Fruit fly (Drosophila melanogaster) whole organism, wandering third instar larva: ENCODE results near the gene Sas-6.
A peak's percentile ranks its signal among the peaks of the same experiment; 100 is the strongest.

Experiments used
- Abd-B ChIP-seq: fragments of >200 bp; optimal IDR thresholded peaks from 2 replicates; lab custom pipeline; 2017; ENCODE audit warnings: missing biosample characterization, missing genetic modification characterization
- CG32264 ChIP-seq: fragments of 200-800 bp; sonication (Bioruptor generic); optimal IDR thresholded peaks from 2 replicates; lab custom pipeline; 2016; ENCODE audit warnings: missing biosample characterization, missing genetic modification characterization
- CG9705 ChIP-seq: fragments of 200-800 bp; sonication (Bioruptor generic); optimal IDR thresholded peaks from 2 replicates; lab custom pipeline; 2018; ENCODE audit warnings: missing biosample characterization, mild to moderate bottlenecking, missing genetic modification characterization
- Dfd ChIP-seq: fragments of >200 bp; optimal IDR thresholded peaks from 2 replicates; lab custom pipeline; 2017; ENCODE audit warnings: missing biosample characterization, missing genetic modification characterization
- Dif ChIP-seq: fragments of 200-275, 200-300 bp; sonication (Bioruptor generic); optimal IDR thresholded peaks from 2 replicates; lab custom pipeline; 2018; ENCODE audit warnings: missing biosample characterization, missing genetic modification characterization; ENCODE audit not compliant: partially characterized antibody
- GATAd ChIP-seq: sonication (Bioruptor generic); optimal IDR thresholded peaks from 2 replicates; lab custom pipeline; 2016; ENCODE audit warnings: missing biosample characterization, missing genetic modification characterization
- HLH106 ChIP-seq: fragments of 200-800 bp; optimal IDR thresholded peaks from 3 replicates; lab custom pipeline; 2019; ENCODE audit warnings: missing biosample characterization, mild to moderate bottlenecking, missing genetic modification characterization, moderate library complexity
- Hnf4 ChIP-seq: fragments of 200-800 bp; sonication (Bioruptor generic); optimal IDR thresholded peaks from 2 replicates; lab custom pipeline; 2016; ENCODE audit warnings: missing biosample characterization, mild to moderate bottlenecking, missing genetic modification characterization
- Hr78 ChIP-seq: fragments of >200 bp; optimal IDR thresholded peaks from 2 replicates; lab custom pipeline; 2017; ENCODE audit warnings: missing biosample characterization, missing genetic modification characterization
- Hr83 ChIP-seq: fragments of 200-300 bp; sonication (Bioruptor generic); optimal IDR thresholded peaks from 2 replicates; lab custom pipeline; 2016; ENCODE audit warnings: missing biosample characterization, mild to moderate bottlenecking, missing genetic modification characterization, moderate library complexity; ENCODE audit not compliant: poor library complexity, severe bottlenecking
- Jra ChIP-seq: sonication (Bioruptor generic); optimal IDR thresholded peaks from 2 replicates; lab custom pipeline; 2016; ENCODE audit warnings: missing biosample characterization, missing genetic modification characterization
- Mio ChIP-seq: sonication (Bioruptor generic); optimal IDR thresholded peaks from 2 replicates; lab custom pipeline; 2016; ENCODE audit warnings: missing biosample characterization, missing genetic modification characterization
- Myc ChIP-seq: fragments of >200 bp; optimal IDR thresholded peaks from 2 replicates; lab custom pipeline; 2017
- N ChIP-seq: fragments of >200 bp; optimal IDR thresholded peaks from 2 replicates; lab custom pipeline; 2018; ENCODE audit warnings: missing biosample characterization, missing external identifiers, missing genetic modification characterization
- OdsH ChIP-seq: fragments of 200-800 bp; sonication (Bioruptor generic); optimal IDR thresholded peaks from 2 replicates; lab custom pipeline; 2016; ENCODE audit warnings: missing biosample characterization, mild to moderate bottlenecking, missing genetic modification characterization
- Rel ChIP-seq, 2 experiments: fragments of 200-800 bp; sonication (Bioruptor generic) in 1 of 2; optimal IDR thresholded peaks; 2 replicates in 1 of 2; 3 replicates in 1 of 2; lab custom pipeline; 2016 to 2019; ENCODE audit warnings: mild to moderate bottlenecking in 2 of 2, missing biosample characterization in 2 of 2, missing genetic modification characterization in 2 of 2, moderate library complexity in 1 of 2
- Sp1 ChIP-seq: fragments of 200-800 bp; sonication (Bioruptor generic); optimal IDR thresholded peaks from 3 replicates; lab custom pipeline; 2019; ENCODE audit warnings: missing biosample characterization, mild to moderate bottlenecking, missing genetic modification characterization, moderate library complexity
- Vsx2 ChIP-seq: fragments of 200-300, 225-300 bp; sonication (Bioruptor generic); optimal IDR thresholded peaks from 2 replicates; lab custom pipeline; 2018; ENCODE audit warnings: missing biosample characterization, missing genetic modification characterization; ENCODE audit not compliant: partially characterized antibody
- br ChIP-seq: fragments of 200-800 bp; sonication (Bioruptor generic); optimal IDR thresholded peaks from 2 replicates; lab custom pipeline; 2016; ENCODE audit warnings: missing biosample characterization, missing genetic modification characterization
- dl ChIP-seq, 2 experiments: fragments of 175-275, 200-275 bp in 1 of 2; fragments of 200-275 bp in 1 of 2; sonication (Bioruptor generic); optimal IDR thresholded peaks; lab custom pipeline; 2018; ENCODE audit warnings: mild to moderate bottlenecking in 2 of 2, missing biosample characterization in 2 of 2, missing genetic modification characterization in 2 of 2, moderate library complexity in 2 of 2; ENCODE audit not compliant: partially characterized antibody in 2 of 2, insufficient read depth in 1 of 2
- dmrt93B ChIP-seq: fragments of 200-800 bp; sonication (Bioruptor generic); optimal IDR thresholded peaks from 2 replicates; lab custom pipeline; 2018; ENCODE audit warnings: missing biosample characterization, mild to moderate bottlenecking, missing genetic modification characterization
- dsf ChIP-seq: sonication (Bioruptor generic); optimal IDR thresholded peaks from 2 replicates; lab custom pipeline; 2016; ENCODE audit warnings: missing biosample characterization, missing genetic modification characterization, borderline replicate concordance
- ey ChIP-seq: fragments of 200-800 bp; sonication (Bioruptor generic); optimal IDR thresholded peaks from 2 replicates; lab custom pipeline; 2016; ENCODE audit warnings: missing biosample characterization, missing genetic modification characterization
- foxo ChIP-seq, 2 experiments: fragments of 200-800 bp; sonication (Bioruptor generic); optimal IDR thresholded peaks; 2 replicates in 1 of 2; 3 replicates in 1 of 2; lab custom pipeline; 2016 to 2017; ENCODE audit warnings: missing biosample characterization in 2 of 2, missing genetic modification characterization in 2 of 2
- fru ChIP-seq: fragments of 200-800 bp; sonication (Bioruptor generic); optimal IDR thresholded peaks from 3 replicates; lab custom pipeline; 2016; ENCODE audit warnings: missing biosample characterization, mild to moderate bottlenecking, missing genetic modification characterization
- h ChIP-seq: fragments of 200-800 bp; sonication (Bioruptor generic); optimal IDR thresholded peaks from 3 replicates; lab custom pipeline; 2016; ENCODE audit warnings: missing biosample characterization, mild to moderate bottlenecking, missing genetic modification characterization
- jim ChIP-seq: fragments of 175-275, 200-325 bp; sonication (Bioruptor generic); optimal IDR thresholded peaks from 2 replicates; lab custom pipeline; 2016; ENCODE audit warnings: missing biosample characterization, mild to moderate bottlenecking, missing genetic modification characterization
- pan ChIP-seq: fragments of >200 bp; optimal IDR thresholded peaks from 2 replicates; lab custom pipeline; 2017
- psq ChIP-seq: fragments of 200-800 bp; sonication (Bioruptor generic); optimal IDR thresholded peaks from 3 replicates; lab custom pipeline; 2017; ENCODE audit warnings: missing biosample characterization, mild to moderate bottlenecking, missing genetic modification characterization, moderate library complexity
- rgr ChIP-seq: fragments of 200-800 bp; sonication (Bioruptor generic); optimal IDR thresholded peaks from 3 replicates; lab custom pipeline; 2016; ENCODE audit warnings: missing biosample characterization, mild to moderate bottlenecking, missing genetic modification characterization
- sage ChIP-seq: fragments of 200-800 bp; sonication (Bioruptor generic); optimal IDR thresholded peaks from 2 replicates; lab custom pipeline; 2016; ENCODE audit warnings: missing biosample characterization, mild to moderate bottlenecking, missing genetic modification characterization
- sv ChIP-seq: fragments of 200-800 bp; sonication (Bioruptor generic); optimal IDR thresholded peaks from 3 replicates; lab custom pipeline; 2016; ENCODE audit warnings: missing biosample characterization, missing genetic modification characterization
- tai ChIP-seq: sonication (Bioruptor generic); optimal IDR thresholded peaks from 2 replicates; lab custom pipeline; 2016; ENCODE audit warnings: missing biosample characterization, missing genetic modification characterization
- woc ChIP-seq: sonication (Bioruptor generic); optimal IDR thresholded peaks from 2 replicates; lab custom pipeline; 2016; ENCODE audit warnings: missing biosample characterization, mild to moderate bottlenecking, missing genetic modification characterization

Sas-6 gene

dm6 chr3R:30043139-30043744 is 48.1 kb downstream of the Sas-6 start, which contains the start of gene Sry-delta:
Gene Sry-delta, plus strand, starts transcription at chr3R:30043341.
- peak; percentile 18 for TF ChIP-seq Dif
- TF ChIP-seq Hnf4: no peak
- no peak for TF ChIP-seq pan (lab: Kevin White, UChicago)
- TF ChIP-seq woc (GFP tag; lab: Kevin White, UChicago): no peak
- TF ChIP-seq tai (GFP tag; lab: Kevin White, UChicago): no peak
- peak; percentile 73 for TF ChIP-seq ey (GFP tag; lab: Kevin White, UChicago)
- TF ChIP-seq sv (GFP tag; lab: Kevin White, UChicago): peak; percentile 81
- no peak for TF ChIP-seq Abd-B (GFP tag; lab: Kevin White, UChicago)
- peak; percentile 5 for TF ChIP-seq CG32264 (GFP tag; lab: Kevin White, UChicago)
- peak in 1 of 2 experiments; percentile 87 for TF ChIP-seq foxo (GFP tag; optimal IDR thresholded peaks at IDR 0.05; lab: Kevin White, UChicago)
- no peak for TF ChIP-seq N (GFP tag; lab: Kevin White, UChicago)
- TF ChIP-seq fru (GFP tag; lab: Kevin White, UChicago): no peak
- peak; percentile 80 for TF ChIP-seq rgr
- peak; percentile 97 for TF ChIP-seq Hr83 (GFP tag; lab: Kevin White, UChicago)
- peak; percentile 35 for TF ChIP-seq psq (GFP tag; lab: Kevin White, UChicago)
- peak; percentile 61 for TF ChIP-seq OdsH (GFP tag; lab: Kevin White, UChicago)
- peak; percentile 43 for TF ChIP-seq dsf (GFP tag; lab: Kevin White, UChicago)
- TF ChIP-seq Vsx2 (GFP tag; lab: Kevin White, UChicago): no peak
- TF ChIP-seq Sp1: peak; percentile 71
- no peak for TF ChIP-seq br
- peak; percentile 75 for TF ChIP-seq HLH106 (tag; lab: Kevin White, UChicago)
- no peak for TF ChIP-seq dl (GFP tag; optimal IDR thresholded peaks at IDR 0.05; lab: Kevin White, UChicago; ENCODE audit: insufficient read depth in 1 of 2, partially characterized antibody in 2 of 2)
- TF ChIP-seq CG9705: peak; percentile 70
- no peak for TF ChIP-seq dmrt93B (GFP tag; lab: Kevin White, UChicago)
- TF ChIP-seq, all 38 proteins: peak for 13

- TF ChIP-seq Sp1 (peak; percentile 92), tai (GFP tag; lab: Kevin White, UChicago) (no peak), sage (peak; percentile 88), br (peak; percentile 95), GATAd (GFP tag; lab: Kevin White, UChicago) (peak; percentile 90), woc (GFP tag; lab: Kevin White, UChicago) (peak; percentile 93), pan (lab: Kevin White, UChicago) (no peak), psq (GFP tag; lab: Kevin White, UChicago) (peak; percentile 83), Dif (no peak), sv (GFP tag; lab: Kevin White, UChicago) (peak; percentile 82), dsf (GFP tag; lab: Kevin White, UChicago) (peak; percentile 89), CG9705 (peak; percentile 96), Vsx2 (GFP tag; lab: Kevin White, UChicago) (no peak), OdsH (GFP tag; lab: Kevin White, UChicago) (peak; percentile 91), Myc (lab: Kevin White, UChicago) (peak; percentile 76), HLH106 (tag; lab: Kevin White, UChicago) (peak; percentile 95), Rel (GFP tag; optimal IDR thresholded peaks at IDR 0.05; lab: Kevin White, UChicago) (no peak), Rel (tag; optimal IDR thresholded peaks at IDR 0.05; lab: Kevin White, UChicago) (peak; percentile 67), Hr78 (no peak), h (GFP tag; lab: Kevin White, UChicago) (peak; percentile 97), foxo (GFP tag; optimal IDR thresholded peaks at IDR 0.05; lab: Kevin White, UChicago) (peak; percentile 84 to 96), rgr (peak; percentile 95), CG32264 (GFP tag; lab: Kevin White, UChicago) (peak; percentile 94), Dfd (GFP tag; lab: Kevin White, UChicago) (no peak), jim (peak; percentile 34), ey (GFP tag; lab: Kevin White, UChicago) (peak; percentile 89), Hnf4 (peak; percentile 95), dmrt93B (GFP tag; lab: Kevin White, UChicago) (peak; percentile 97), Mio (GFP tag; lab: Kevin White, UChicago) (peak; percentile 74), fru (GFP tag; lab: Kevin White, UChicago) (peak; percentile 96), Jra (peak; percentile 93), N (GFP tag; lab: Kevin White, UChicago) (no peak), dl (GFP tag; optimal IDR thresholded peaks at IDR 0.05; lab: Kevin White, UChicago; ENCODE audit: insufficient read depth in 1 of 2, partially characterized antibody in 2 of 2) (no peak), Hr83 (GFP tag; lab: Kevin White, UChicago) (peak; percentile 99)
These were observed 51.2 kb downstream of the Sas-6 start, which contains the start of the genes RpL32 and CG7943 for dm6 chr3R:30046029-30047001. Gene RpL32, minus strand, starts transcription at chr3R:30046161. Gene CG7943, plus strand, starts transcription at chr3R:30046470.
